Worm (Caenorhabditis elegans) whole organism, L4/young adult: ENCODE measurements around the gene unc-85.

Source experiments
- dao-5 ChIP-seq: sonication (generic microtip); optimal IDR thresholded peaks from 2 replicates; lab custom pipeline; 2016; ENCODE audit warnings: missing genotype, missing genetic modification characterization, moderate library complexity, missing compliant biosample characterization
- him-1 ChIP-seq: sonication (generic microtip); optimal IDR thresholded peaks from 2 replicates; lab custom pipeline; 2016; ENCODE audit warnings: missing genotype, missing genetic modification reagents, missing genetic modification characterization, missing compliant biosample characterization

ce11 chrII:4677916-4678315, 24.0 kb upstream of the unc-85 start, which contains the start of gene T05A7.1:
- TF ChIP-seq dao-5 (tag; lab: Kevin White, UChicago) (no peak), him-1 (tag; lab: Kevin White, UChicago) (no peak)
